Worm (Caenorhabditis elegans) whole organism, L2 larva: Measurements from ENCODE around the gene F19B2.7.

Experiments
- egl-27 ChIP-seq: sonication (generic microtip); optimal IDR thresholded peaks from 3 replicates; lab custom pipeline; 2017; ENCODE audit warnings: missing biosample characterization, missing genetic modification reagents, missing genetic modification characterization
- lsy-2 ChIP-seq, 2 experiments: fragments of 150-350 bp in 1 of 2; sonication (generic microtip) in 1 of 2; optimal IDR thresholded peaks; 2 replicates each; lab custom pipeline; 2014 to 2017; ENCODE audit warnings: missing biosample characterization in 2 of 2, missing genetic modification characterization in 2 of 2
- nhr-10 ChIP-seq: sonication (generic microtip); optimal IDR thresholded peaks from 2 replicates; lab custom pipeline; 2017; ENCODE audit warnings: missing biosample characterization, missing genetic modification characterization

DNA sequence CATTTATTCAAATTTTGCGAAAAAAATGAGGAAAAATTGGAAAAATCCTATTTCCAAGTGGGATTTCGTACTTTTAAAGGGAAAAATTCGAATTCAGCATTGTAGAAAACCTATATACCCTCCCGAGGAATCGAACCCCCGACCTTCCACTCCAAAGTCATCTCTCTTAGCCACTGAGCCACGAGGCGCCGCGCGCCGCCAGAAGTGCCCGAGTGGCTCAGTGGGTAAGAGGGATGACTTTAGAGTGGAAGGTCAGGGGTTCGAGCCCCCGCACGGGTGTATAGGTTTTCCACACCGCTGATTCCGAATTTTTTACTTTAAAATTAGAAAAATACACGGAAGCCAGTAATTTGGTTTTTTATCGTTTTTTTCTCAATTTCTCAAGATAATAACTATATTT, 16.7 kb upstream of the F19B2.7 start:
- TF ChIP-seq lsy-2 (tag; optimal IDR thresholded peaks at IDR 0.05; lab: Kevin White, UChicago), result no peak
- TF ChIP-seq nhr-10 (tag; lab: Kevin White, UChicago), result no peak
- no peak for TF ChIP-seq egl-27 (tag; lab: Kevin White, UChicago)
